Worm (Caenorhabditis elegans): Measurements from ENCODE around the gene str-115.

ce11 chrV:11311013-11311472 is 42.2 kb downstream of the str-115 start, which contains the start of gene T03F7.7:
- TF ChIP-seq pag-3 (tag; optimal IDR thresholded peaks at IDR 0.05; ENCODE audit: borderline replicate concordance): no peak
- TF ChIP-seq hlh-15 (tag; optimal IDR thresholded peaks at IDR 0.05): no peak
- no peak for TF ChIP-seq ama-1 (optimal IDR thresholded peaks at IDR 0.05)
- TF ChIP-seq che-1 (tag; optimal IDR thresholded peaks at IDR 0.05): no peak
- TF ChIP-seq pha-4 (tag; optimal IDR thresholded peaks at IDR 0.05): no peak
- TF ChIP-seq zip-5 (tag; optimal IDR thresholded peaks at IDR 0.05): no peak
- no peak for TF ChIP-seq pqm-1 (tag; optimal IDR thresholded peaks at IDR 0.05)
- TF ChIP-seq ceh-34 (tag; optimal IDR thresholded peaks at IDR 0.05): no peak
- TF ChIP-seq hlh-30 (tag; optimal IDR thresholded peaks at IDR 0.05; ENCODE audit: insufficient read depth): no peak
- TF ChIP-seq ceh-45 (GFP tag; IDR thresholded peaks at IDR 0.05): no peak
- TF ChIP-seq ceh-31 (tag; optimal IDR thresholded peaks at IDR 0.05): no peak
- TF ChIP-seq dmd-4 (tag; optimal IDR thresholded peaks at IDR 0.05; ENCODE audit: borderline replicate concordance): no peak
- no peak for TF ChIP-seq lin-11 (tag; optimal IDR thresholded peaks at IDR 0.05)
